Fruit fly (Drosophila melanogaster) whole organism, pupa: ENCODE results near the gene CG33339.

Experiments used
- CG10348 ChIP-seq: fragments of 200-800 bp; sonication (Bioruptor generic); IDR thresholded peaks from 2 replicates; pipeline ENCODE4 v1.3.6; 2022; ENCODE audit warnings: missing biosample characterization, missing genetic modification characterization
- CG12605 ChIP-seq: fragments of 200-800 bp; sonication (Bioruptor generic); IDR thresholded peaks from 2 replicates; pipeline ENCODE4 v1.3.6; 2022; ENCODE audit warnings: missing biosample characterization, missing genetic modification characterization
- CG13204 ChIP-seq: fragments of 200-800 bp; sonication (Bioruptor generic); optimal IDR thresholded peaks from 2 replicates; lab custom pipeline; 2018; ENCODE audit warnings: missing biosample characterization, mild to moderate bottlenecking, missing genetic modification characterization, moderate library complexity
- CG14655 ChIP-seq: fragments of 200-800 bp; sonication (Bioruptor generic); optimal IDR thresholded peaks from 3 replicates; lab custom pipeline; 2017; ENCODE audit warnings: mild to moderate bottlenecking, missing biosample characterization, missing genetic modification reagents, missing genetic modification characterization
- CG15710 ChIP-seq: fragments of 200-800 bp; sonication (Bioruptor generic); optimal IDR thresholded peaks from 2 replicates; lab custom pipeline; 2018; ENCODE audit warnings: missing biosample characterization, mild to moderate bottlenecking, missing genetic modification characterization, moderate library complexity
- CG17806 ChIP-seq: fragments of 200-800 bp; sonication (Bioruptor generic); optimal IDR thresholded peaks from 2 replicates; lab custom pipeline; 2018; ENCODE audit warnings: missing biosample characterization, mild to moderate bottlenecking, missing genetic modification characterization, moderate library complexity
- CG32121 ChIP-seq: fragments of 200-800 bp; sonication (Bioruptor generic); IDR thresholded peaks from 2 replicates; pipeline ENCODE4 v1.3.6; 2022; ENCODE audit warnings: missing biosample characterization, missing genetic modification characterization
- CG4496 ChIP-seq: fragments of 200-800 bp; sonication (Bioruptor generic); IDR thresholded peaks from 3 replicates; pipeline ENCODE4 v1.3.6; 2022; ENCODE audit warnings: missing biosample characterization, missing genetic modification characterization
- CG8159 ChIP-seq: fragments of 200-800 bp; sonication (Bioruptor generic); optimal IDR thresholded peaks from 3 replicates; lab custom pipeline; 2018; ENCODE audit warnings: missing biosample characterization, mild to moderate bottlenecking, missing genetic modification characterization, moderate library complexity
- CG8301 ChIP-seq: fragments of 200-800 bp; sonication (Bioruptor generic); optimal IDR thresholded peaks from 2 replicates; lab custom pipeline; 2018; ENCODE audit warnings: missing biosample characterization, mild to moderate bottlenecking, missing genetic modification characterization
- D1 ChIP-seq: fragments of 200-800 bp; sonication (Bioruptor generic); optimal IDR thresholded peaks from 2 replicates; lab custom pipeline; 2018; ENCODE audit warnings: missing biosample characterization, mild to moderate bottlenecking, missing genetic modification characterization, moderate library complexity
- EcR ChIP-seq: fragments of 200-800 bp; sonication (Bioruptor generic); optimal IDR thresholded peaks from 3 replicates; lab custom pipeline; 2019; ENCODE audit warnings: missing biosample characterization, missing genetic modification characterization, mild to moderate bottlenecking, moderate library complexity, missing genetic modification reagents
- Ets98B ChIP-seq: fragments of 200-800 bp; sonication (Bioruptor generic); IDR thresholded peaks from 2 replicates; pipeline ENCODE4 v1.3.6; 2022; ENCODE audit warnings: missing biosample characterization, missing genetic modification characterization
- Pif1A ChIP-seq: fragments of 200-800 bp; sonication (Bioruptor generic); optimal IDR thresholded peaks from 3 replicates; lab custom pipeline; 2016; ENCODE audit warnings: missing biosample characterization, missing genetic modification characterization
- Pif1B ChIP-seq: fragments of 200-800 bp; sonication (Bioruptor generic); optimal IDR thresholded peaks from 3 replicates; lab custom pipeline; 2016; ENCODE audit warnings: missing biosample characterization, missing genetic modification characterization
- Snoo ChIP-seq: fragments of 200-800 bp; sonication (Bioruptor generic); optimal IDR thresholded peaks from 3 replicates; lab custom pipeline; 2017; ENCODE audit warnings: missing biosample characterization, mild to moderate bottlenecking, missing genetic modification characterization, inconsistent platforms
- fd96Ca ChIP-seq: fragments of 200-800 bp; sonication (Bioruptor generic); IDR thresholded peaks from 3 replicates; pipeline ENCODE4 v1.3.6; 2022; ENCODE audit warnings: missing biosample characterization, missing genetic modification characterization
- gl ChIP-seq: fragments of 200-800 bp; sonication (Bioruptor generic); optimal IDR thresholded peaks from 2 replicates; lab custom pipeline; 2018; ENCODE audit warnings: missing biosample characterization, mild to moderate bottlenecking, missing genetic modification characterization
- rn ChIP-seq: fragments of 200-800 bp; sonication (Bioruptor generic); IDR thresholded peaks from 2 replicates; pipeline ENCODE4 v1.3.6; 2022; ENCODE audit warnings: missing biosample characterization, missing genetic modification characterization

The CG33339 gene

DNA sequence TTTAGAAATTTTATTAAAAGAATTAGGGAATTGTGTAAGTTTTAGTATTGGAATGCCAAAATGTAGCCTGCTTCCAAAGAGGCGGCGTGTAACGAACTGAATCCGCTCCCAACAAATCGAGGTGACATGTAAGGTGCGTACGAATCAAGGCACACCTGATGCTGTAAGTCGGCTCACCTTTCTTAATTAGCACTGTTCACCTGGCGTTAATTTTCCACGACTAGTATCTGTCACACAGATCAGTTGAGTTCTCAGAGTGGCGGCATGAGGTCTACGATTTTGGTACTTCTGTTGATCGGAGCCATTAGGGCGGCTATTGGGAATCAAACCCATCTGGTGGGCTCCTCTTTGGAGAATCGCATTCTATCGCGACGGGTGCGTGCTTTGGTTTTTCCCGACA, at the start of gene CG33339, which contains the start of gene CG5762:
TSS of gene CG33339 (plus strand) at position 265 of the 400 bp plus-strand sequence.
TSS of gene CG5762 (minus strand) at position 101 of the 400 bp plus-strand sequence.
- no peak for TF ChIP-seq CG8159 (tag; lab: Kevin White, UChicago)

DNA sequence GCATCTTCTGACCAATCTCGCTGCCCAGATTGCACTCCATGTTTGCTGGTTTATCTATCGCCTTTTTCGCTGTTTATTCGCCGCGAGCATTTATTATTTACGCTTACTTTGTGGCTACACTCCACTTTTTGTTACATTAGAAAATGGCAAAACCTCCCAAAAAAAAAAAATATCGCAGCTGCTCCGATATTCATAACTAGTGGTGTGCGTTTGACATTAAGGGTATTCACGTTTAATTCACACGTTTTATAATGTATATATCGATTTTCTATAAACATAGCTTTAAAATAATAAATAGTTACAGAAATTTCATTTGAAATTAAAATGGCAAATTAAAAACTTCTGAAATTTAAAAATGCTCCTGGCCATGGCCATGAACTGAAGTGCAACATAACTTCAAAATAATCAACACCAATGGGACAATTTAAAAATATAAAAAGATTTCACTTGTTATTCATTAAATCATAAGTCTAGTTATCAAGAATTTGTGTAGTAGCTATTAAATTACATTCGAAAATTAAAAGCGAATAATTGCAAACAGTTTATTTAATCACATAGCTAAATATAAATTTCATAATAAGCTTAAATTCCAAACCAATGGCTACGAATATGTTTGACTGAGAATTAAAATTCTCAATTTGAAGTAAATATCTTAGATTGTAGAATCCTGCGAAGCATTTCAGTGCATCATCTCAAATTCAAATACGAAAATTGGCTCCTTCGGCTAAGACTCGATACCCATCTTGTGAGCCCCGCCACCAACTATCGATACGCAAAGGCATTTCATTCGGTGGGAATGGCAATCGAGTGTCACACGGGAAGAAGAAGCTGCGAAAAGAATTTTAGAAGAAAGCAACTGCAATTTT, 43.2 kb upstream of the CG33339 start, which contains the start of the genes Nab2 and BRWD3:
TSS of gene Nab2 (minus strand) at position 203 of the 866 bp plus-strand sequence.
TSS of gene BRWD3 (plus strand) at position 784 of the 866 bp plus-strand sequence.
- TF ChIP-seq CG32121 (GFP tag; lab: Robert Waterston, UW) (0 out of 2 replicates have a peak, but pooled peaks have one; percentile 50), CG17806 (tag; lab: Kevin White, UChicago) (no peak), CG14655 (GFP tag; lab: Kevin White, UChicago) (no peak), CG12605 (peak; percentile 8; the same call in 1 of the 2 replicates), rn (GFP tag; lab: Robert Waterston, UW) (peak; percentile 20; the same call in 1 of the 2 replicates), fd96Ca (peak; percentile 21; the same call in 1 of the 3 replicates), CG8159 (tag; lab: Kevin White, UChicago) (peak; percentile 15), CG4496 (0 out of 3 replicates have a peak, but pooled peaks have one; percentile 8)

DNA sequence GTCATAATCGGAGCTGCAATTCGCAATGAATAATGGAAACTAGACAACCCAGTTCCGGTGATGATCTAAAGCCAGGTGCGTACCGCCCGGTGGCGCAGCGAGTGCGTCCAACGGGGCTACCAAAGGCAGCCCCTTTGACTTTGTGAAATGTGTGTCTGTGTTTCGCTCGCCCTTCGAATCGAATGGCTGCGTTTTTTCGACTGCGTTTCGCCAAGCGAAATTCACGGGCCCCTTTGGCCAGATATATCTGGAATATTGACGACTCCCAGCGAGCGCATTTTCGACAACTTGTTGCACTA, 42.6 kb upstream of the CG33339 start:
- no peak for TF ChIP-seq CG4496

DNA sequence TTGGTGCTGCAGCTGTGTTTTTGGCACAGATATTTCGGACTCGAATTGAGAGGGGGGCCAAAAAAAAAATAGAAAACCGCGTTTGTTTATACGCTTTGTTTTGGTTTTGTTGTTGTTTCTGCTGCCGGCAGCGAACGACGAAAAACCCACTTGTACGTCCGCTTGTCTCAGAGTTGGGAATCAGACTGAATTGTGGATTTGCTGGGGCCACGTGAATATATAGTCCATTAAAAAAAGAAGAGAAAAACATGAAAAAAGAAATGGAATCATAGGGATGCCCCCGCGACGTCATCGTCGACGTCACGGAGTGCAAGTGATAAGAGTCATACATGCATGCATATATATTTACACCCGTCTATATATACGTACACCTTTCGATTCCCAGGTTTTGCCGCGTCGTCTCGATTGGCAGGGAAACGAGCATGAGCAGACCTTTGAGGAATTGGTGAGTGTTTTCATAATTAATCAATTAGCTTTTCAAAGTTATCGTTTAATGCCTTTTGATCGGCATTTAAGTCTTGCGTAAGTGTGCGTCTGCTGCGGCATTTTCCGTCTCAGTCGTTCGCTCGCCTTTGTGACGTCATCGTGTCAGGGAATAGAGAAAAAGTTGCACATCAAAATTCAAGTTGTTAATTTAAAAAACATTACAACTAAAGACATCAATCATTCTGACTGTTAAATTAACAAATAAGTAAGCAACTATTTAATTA, 41.9 kb upstream of the CG33339 start:
- no peak for TF ChIP-seq CG17806 (tag; lab: Kevin White, UChicago)
- TF ChIP-seq EcR (GFP tag; lab: Kevin White, UChicago) = peak; percentile 71
- 0 out of 2 replicates have a peak, but pooled peaks have one; percentile 6 for TF ChIP-seq Ets98B (GFP tag; lab: Robert Waterston, UW)
- peak; percentile 39 for TF ChIP-seq gl (tag; lab: Kevin White, UChicago)
- no peak for TF ChIP-seq fd96Ca
- TF ChIP-seq CG4496 = 0 out of 3 replicates have a peak, but pooled peaks have one; percentile 15
- TF ChIP-seq CG15710 (tag; lab: Kevin White, UChicago) = peak; percentile 9
- peak; percentile 32; the same call in 1 of the 2 replicates for TF ChIP-seq CG12605

DNA sequence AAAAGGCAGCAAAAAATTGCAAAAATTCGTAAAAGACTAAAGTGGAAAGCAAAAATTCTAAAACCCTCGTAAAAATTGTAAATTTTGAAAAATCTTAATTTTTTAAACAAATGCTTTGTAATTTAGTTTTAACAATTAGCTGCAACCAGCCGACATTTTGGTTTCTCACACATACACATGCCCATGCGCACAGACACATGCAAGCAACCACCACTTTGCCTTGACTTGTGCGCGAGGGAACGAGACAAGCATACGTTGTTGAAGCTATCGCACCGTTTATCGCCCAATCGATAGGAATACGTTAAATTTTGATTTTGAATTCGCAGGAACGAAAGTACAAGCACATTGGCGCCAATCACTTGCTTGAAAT, 41.3 kb upstream of the CG33339 start:
- TF ChIP-seq Ets98B (GFP tag; lab: Robert Waterston, UW) (peak; percentile 12; the same call in 1 of the 2 replicates), D1 (tag; lab: Kevin White, UChicago) (no peak), CG17806 (tag; lab: Kevin White, UChicago) (no peak), CG4496 (no peak), CG8301 (tag; lab: Kevin White, UChicago) (no peak)

DNA sequence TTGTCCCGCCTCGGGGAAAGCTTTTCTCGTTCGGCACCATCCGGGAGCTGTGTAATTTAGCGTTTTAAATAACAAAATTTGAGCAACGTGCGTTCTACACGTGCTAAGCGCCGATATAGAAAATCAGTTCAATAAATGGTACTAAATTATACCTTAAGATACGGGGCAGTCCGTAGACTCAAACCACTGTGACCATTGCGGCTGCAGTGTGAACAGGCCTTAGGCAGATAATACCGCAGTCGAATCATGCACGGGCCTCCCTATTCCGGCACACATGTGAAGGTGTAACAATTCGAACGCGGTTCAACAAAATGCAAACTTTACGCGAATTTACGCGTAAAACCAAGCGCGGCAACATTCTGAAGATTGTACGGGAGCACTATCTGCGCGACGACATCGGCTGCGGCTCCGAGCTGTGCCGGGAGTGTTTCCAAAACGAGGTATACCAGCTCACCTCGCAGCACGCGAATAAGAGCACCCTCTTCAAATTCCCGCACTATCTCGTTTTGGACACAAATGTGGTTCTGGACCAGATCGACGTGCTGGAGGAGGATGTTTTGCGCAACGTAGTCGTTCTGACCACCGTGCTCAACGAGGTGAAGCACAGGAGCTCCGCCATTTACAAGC, 28.4 kb upstream of the CG33339 start, which contains the start of the genes Rrp5 and Dis3:
TSS of gene Rrp5 (minus strand) at position 135 of the 627 bp plus-strand sequence.
TSS of gene Dis3 (plus strand) at position 252 of the 627 bp plus-strand sequence.
- TF ChIP-seq D1 (tag; lab: Kevin White, UChicago) = no peak
- no peak for TF ChIP-seq rn (GFP tag; lab: Robert Waterston, UW)
- TF ChIP-seq Pif1A (GFP tag; lab: Kevin White, UChicago) = no peak
- TF ChIP-seq fd96Ca = peak; percentile 41; the same call in 1 of the 3 replicates
- TF ChIP-seq Pif1B = no peak
- TF ChIP-seq CG4496 = peak; percentile 35; the same call in 1 of the 3 replicates

DNA sequence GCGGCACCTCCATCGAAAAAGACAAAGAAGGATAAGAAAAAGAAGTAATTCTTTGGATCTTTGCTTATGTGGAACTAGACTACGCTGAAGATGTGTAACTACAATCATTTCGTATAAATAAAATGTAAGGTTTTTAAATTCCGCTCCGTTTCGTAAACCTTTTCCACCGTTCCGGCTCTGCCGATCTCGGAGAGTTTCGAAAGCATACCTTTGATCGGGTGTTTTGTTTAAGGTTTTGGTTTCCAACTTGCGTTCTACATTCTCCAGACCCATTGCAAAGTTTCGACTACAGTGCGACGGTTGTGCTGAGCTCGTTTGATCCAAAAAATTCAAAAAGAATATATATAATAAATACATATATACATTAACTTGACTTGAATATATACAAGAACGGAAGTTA, 25.0 kb upstream of the CG33339 start, which contains the start of gene CG6432:
TSS of gene CG6432 (plus strand) at position 301 of the 400 bp plus-strand sequence.
- no peak for TF ChIP-seq Snoo (tag; lab: Kevin White, UChicago)
- no peak for TF ChIP-seq CG13204 (GFP tag; lab: Kevin White, UChicago)
- no peak for TF ChIP-seq CG10348 (GFP tag; lab: Robert Waterston, UW)
- no peak for TF ChIP-seq rn (GFP tag; lab: Robert Waterston, UW)

DNA sequence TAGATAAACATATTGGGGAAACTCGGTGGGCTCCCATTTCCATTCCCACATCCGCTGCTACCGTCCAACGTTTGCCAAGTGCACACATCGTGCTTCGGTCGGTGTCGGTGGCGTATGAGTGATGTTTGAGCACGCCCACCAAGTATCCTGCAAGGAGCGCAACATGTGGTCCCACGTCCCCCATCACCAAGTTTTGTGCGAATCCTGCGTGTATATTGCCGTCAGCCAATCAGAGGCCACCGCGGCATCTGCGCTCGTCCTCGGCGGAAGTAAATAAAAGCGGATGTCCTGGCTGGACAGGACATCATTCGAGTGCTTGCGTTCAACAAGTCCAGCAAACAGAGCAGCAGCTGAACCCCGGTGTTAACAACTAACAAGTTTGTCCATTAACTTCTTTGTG, 20.4 kb upstream of the CG33339 start, which contains the start of gene Ms:
TSS of gene Ms (plus strand) at position 301 of the 400 bp plus-strand sequence.
- peak; percentile 37; the same call in 1 of the 2 replicates for TF ChIP-seq CG12605
- TF ChIP-seq Snoo (tag; lab: Kevin White, UChicago) = no peak
- TF ChIP-seq CG17806 (tag; lab: Kevin White, UChicago) = no peak
- no peak for TF ChIP-seq Pif1B
